Worm (Caenorhabditis elegans) whole organism, L4 larva: ENCODE data around the gene txt-14.

ENCODE experiments used
- T20F7.1 ChIP-seq: fragments of 200-800 bp; sonication (Bioruptor generic); optimal IDR thresholded peaks from 2 replicates; lab custom pipeline; 2018; ENCODE audit warnings: mild to moderate bottlenecking, missing genetic modification characterization, missing compliant biosample characterization
- T26A8.4 ChIP-seq: fragments of 200-800 bp; sonication (Bioruptor generic); IDR thresholded peaks from 2 replicates; pipeline ENCODE4 v1.3.6; 2022; ENCODE audit warnings: missing genetic modification characterization, missing compliant biosample characterization
- Y48G9A.11 ChIP-seq: fragments of 200-800 bp; sonication (Bioruptor generic); IDR thresholded peaks from 2 replicates; pipeline ENCODE4 v1.3.6; 2022; ENCODE audit warnings: missing genetic modification reagents, missing genetic modification characterization, missing compliant biosample characterization
- Y5F2A.4 ChIP-seq: fragments of 200-800 bp; sonication (Bioruptor generic); optimal IDR thresholded peaks from 2 replicates; lab custom pipeline; 2018; ENCODE audit warnings: mild to moderate bottlenecking, missing genetic modification characterization, missing compliant biosample characterization
- ZK337.2 ChIP-seq: fragments of 200-800 bp; sonication (Bioruptor generic); IDR thresholded peaks from 2 replicates; pipeline ENCODE4 v1.3.6; 2022; ENCODE audit warnings: missing genetic modification reagents, missing genetic modification characterization, missing compliant biosample characterization
- aha-1 ChIP-seq: fragments of 150-350 bp; peaks from one replicate; lab custom pipeline; 2014; ENCODE audit warnings: missing biosample characterization, missing genetic modification characterization
- aly-2 ChIP-seq: sonication (generic microtip); optimal IDR thresholded peaks from 2 replicates; lab custom pipeline; 2018; ENCODE audit warnings: missing biosample characterization, missing genetic modification characterization
- arid-1 ChIP-seq: fragments of 200-800 bp; sonication (Bioruptor generic); conservative IDR thresholded peaks from 2 replicates; pipeline ENCODE4 v1.3.6; 2022; ENCODE audit warnings: missing genetic modification reagents, missing genetic modification characterization, missing compliant biosample characterization
- ceh-20 ChIP-seq: fragments of 200-800 bp; sonication (Bioruptor generic); IDR thresholded peaks from 2 replicates; pipeline ENCODE4 v1.3.6; 2022; ENCODE audit warnings: missing genetic modification reagents, missing genetic modification characterization, missing compliant biosample characterization
- ceh-28 ChIP-seq: fragments of 150-350 bp; optimal IDR thresholded peaks from 2 replicates; lab custom pipeline; 2014; ENCODE audit warnings: missing biosample characterization, missing genetic modification reagents, missing genetic modification characterization
- daf-12 ChIP-seq: fragments of 150-350 bp; optimal IDR thresholded peaks from 2 replicates; lab custom pipeline; 2014; ENCODE audit warnings: missing biosample characterization, missing genetic modification reagents, missing genetic modification characterization
- dmd-6 ChIP-seq: fragments of 200-800 bp; sonication (Bioruptor generic); IDR thresholded peaks from 2 replicates; pipeline ENCODE4 v1.3.6; 2022; ENCODE audit warnings: missing genetic modification reagents, missing genetic modification characterization, missing compliant biosample characterization
- dmd-8 ChIP-seq: fragments of 200-800 bp; sonication (Bioruptor generic); IDR thresholded peaks from 2 replicates; pipeline ENCODE4 v1.3.6; 2022; ENCODE audit warnings: missing genetic modification characterization, missing compliant biosample characterization
- dpl-1 ChIP-seq: fragments of 150-350 bp; optimal IDR thresholded peaks from 2 replicates; lab custom pipeline; 2014; ENCODE audit warnings: missing biosample characterization, missing genetic modification reagents, missing genetic modification characterization
- egl-27 ChIP-seq: sonication (generic microtip); optimal IDR thresholded peaks from 3 replicates; lab custom pipeline; 2017; ENCODE audit warnings: missing biosample characterization, missing genetic modification reagents, missing genetic modification characterization
- egl-43 ChIP-seq: fragments of 200-800 bp; sonication (Bioruptor generic); IDR thresholded peaks from 2 replicates; pipeline ENCODE4 v1.3.6; 2022; ENCODE audit warnings: missing genetic modification reagents, missing genetic modification characterization, missing compliant biosample characterization
- fkh-10 ChIP-seq: fragments of 150-350 bp; optimal IDR thresholded peaks from 2 replicates; lab custom pipeline; 2014; ENCODE audit warnings: missing biosample characterization, missing genetic modification reagents, missing genetic modification characterization
- fos-1 ChIP-seq: fragments of 150-350 bp; optimal IDR thresholded peaks from 2 replicates; lab custom pipeline; 2014; ENCODE audit warnings: missing biosample characterization, missing genetic modification characterization
- hif-1 ChIP-seq, 2 experiments: sonication (generic microtip); optimal IDR thresholded peaks; 2 replicates each; lab custom pipeline; 2016 to 2017; ENCODE audit warnings: missing compliant biosample characterization in 2 of 2, missing genetic modification characterization in 2 of 2, missing genetic modification reagents in 2 of 2, missing genotype in 2 of 2, mild to moderate bottlenecking in 1 of 2
- hlh-11 ChIP-seq: fragments of 200-800 bp; sonication (Bioruptor generic); optimal IDR thresholded peaks from 2 replicates; lab custom pipeline; 2018; ENCODE audit warnings: mild to moderate bottlenecking, missing genetic modification characterization, missing compliant biosample characterization
- hmg-1.1 ChIP-seq: fragments of 200-800 bp; sonication (Bioruptor generic); IDR thresholded peaks from 2 replicates; pipeline ENCODE4 v1.3.6; 2022; ENCODE audit warnings: missing genetic modification reagents, missing genetic modification characterization, missing compliant biosample characterization
- jun-1 ChIP-seq: fragments of 150-350 bp; optimal IDR thresholded peaks from 2 replicates; lab custom pipeline; 2014; ENCODE audit warnings: missing biosample characterization, missing genetic modification reagents, missing genetic modification characterization
- lim-7 ChIP-seq: fragments of 200-800 bp; sonication (Bioruptor generic); IDR thresholded peaks from 2 replicates; pipeline ENCODE4 v1.3.6; 2022; ENCODE audit warnings: missing genetic modification characterization, missing compliant biosample characterization
- lin-13 ChIP-seq: fragments of 150-350 bp; optimal IDR thresholded peaks from 2 replicates; lab custom pipeline; 2014; ENCODE audit warnings: missing biosample characterization, missing genetic modification reagents, missing genetic modification characterization
- lin-29 ChIP-seq: fragments of 200-800 bp; sonication (Bioruptor generic); IDR thresholded peaks from 2 replicates; pipeline ENCODE4 v1.3.6; 2022; ENCODE audit warnings: missing genetic modification reagents, missing genetic modification characterization, missing compliant biosample characterization
- lin-38 ChIP-seq: fragments of 200-800 bp; sonication (Bioruptor generic); IDR thresholded peaks from 2 replicates; pipeline ENCODE4 v1.3.6; 2022; ENCODE audit warnings: missing genetic modification reagents, missing genetic modification characterization, missing compliant biosample characterization
- lsy-2 ChIP-seq, 2 experiments: fragments of 150-350 bp in 1 of 2; sonication (generic microtip) in 1 of 2; optimal IDR thresholded peaks; 2 replicates each; lab custom pipeline; 2014 to 2017; ENCODE audit warnings: missing biosample characterization in 2 of 2, missing genetic modification characterization in 2 of 2
- mdl-1 ChIP-seq, 2 experiments: fragments of 150-350 bp in 1 of 2; sonication (generic microtip) in 1 of 2; optimal IDR thresholded peaks; 2 replicates each; lab custom pipeline; 2014 to 2017; ENCODE audit warnings: missing biosample characterization in 2 of 2, missing genetic modification characterization in 2 of 2
- mdt-29 ChIP-seq: fragments of 200-800 bp; sonication (Bioruptor generic); IDR thresholded peaks from 2 replicates; pipeline ENCODE4 v1.3.6; 2022; ENCODE audit warnings: missing genetic modification reagents, missing genetic modification characterization, missing compliant biosample characterization
- mep-1 ChIP-seq: fragments of 150-350 bp; sonication (generic microtip); optimal IDR thresholded peaks from 3 replicates; lab custom pipeline; 2014; ENCODE audit warnings: missing biosample characterization, missing genetic modification characterization
- mxl-3 ChIP-seq: fragments of 200-800 bp; sonication (Bioruptor generic); optimal IDR thresholded peaks from 2 replicates; lab custom pipeline; 2018; ENCODE audit warnings: mild to moderate bottlenecking, missing genetic modification characterization, missing compliant biosample characterization
- nhr-102 ChIP-seq: sonication (generic microtip); optimal IDR thresholded peaks from 2 replicates; lab custom pipeline; 2016; ENCODE audit warnings: mild to moderate bottlenecking, missing genetic modification characterization, moderate library complexity, missing compliant biosample characterization
- nhr-111 ChIP-seq: fragments of 200-800 bp; sonication (Bioruptor generic); optimal IDR thresholded peaks from 2 replicates; lab custom pipeline; 2018; ENCODE audit warnings: mild to moderate bottlenecking, missing genetic modification characterization, missing compliant biosample characterization
- nhr-25 ChIP-seq: sonication (generic microtip); optimal IDR thresholded peaks from 2 replicates; lab custom pipeline; 2017; ENCODE audit warnings: missing genetic modification characterization, mild to moderate bottlenecking, missing compliant biosample characterization, antibody characterized with exemption, moderate library complexity, borderline replicate concordance; ENCODE audit not compliant: insufficient read depth
- nhr-28 ChIP-seq: fragments of 150-350 bp; optimal IDR thresholded peaks from 2 replicates; lab custom pipeline; 2014; ENCODE audit warnings: missing biosample characterization, missing genetic modification characterization
- nhr-48 ChIP-seq: sonication (generic microtip); optimal IDR thresholded peaks from 2 replicates; lab custom pipeline; 2016; ENCODE audit warnings: mild to moderate bottlenecking, missing genetic modification characterization, missing compliant biosample characterization
- pha-4 ChIP-seq, 2 experiments: fragments of 150-350 bp in 1 of 2; fragments of 200-800 bp in 1 of 2; sonication (Bioruptor generic) in 1 of 2; IDR thresholded peaks in 1 of 2; optimal IDR thresholded peaks in 1 of 2; 2 replicates each; pipeline versions ENCODE4 v1.3.6 to Lab custom; 2014 to 2022; ENCODE audit warnings: missing genetic modification characterization in 2 of 2, missing genetic modification reagents in 2 of 2, missing biosample characterization in 1 of 2, missing compliant biosample characterization in 1 of 2
- rbr-2 ChIP-seq: sonication (generic microtip); optimal IDR thresholded peaks from 2 replicates; lab custom pipeline; 2016; ENCODE audit warnings: missing genotype, missing genetic modification characterization, missing compliant biosample characterization
- sdz-12 ChIP-seq: fragments of 200-800 bp; sonication (Bioruptor generic); optimal IDR thresholded peaks from 2 replicates; lab custom pipeline; 2018; ENCODE audit warnings: mild to moderate bottlenecking, missing genetic modification characterization, missing compliant biosample characterization
- snpc-4 ChIP-seq: fragments of 150-350 bp; optimal IDR thresholded peaks from 2 replicates; lab custom pipeline; 2014; ENCODE audit warnings: missing biosample characterization, missing genetic modification characterization
- spr-1 ChIP-seq: sonication (generic microtip); optimal IDR thresholded peaks from 2 replicates; lab custom pipeline; 2016; ENCODE audit warnings: mild to moderate bottlenecking, missing genetic modification characterization, missing compliant biosample characterization
- tag-97 ChIP-seq: fragments of 200-800 bp; sonication (Bioruptor generic); IDR thresholded peaks from 2 replicates; pipeline ENCODE4 v1.3.6; 2022; ENCODE audit warnings: missing genetic modification characterization, missing compliant biosample characterization
- tra-1 ChIP-seq: fragments of 200-800 bp; sonication (Bioruptor generic); IDR thresholded peaks from 2 replicates; pipeline ENCODE4 v1.3.6; 2022; ENCODE audit warnings: missing genetic modification reagents, missing genetic modification characterization, missing compliant biosample characterization
- unc-62 ChIP-seq, 3 experiments: fragments of 150-350 bp in 1 of 3; sonication (generic microtip); optimal IDR thresholded peaks in 2 of 3; peaks in 1 of 3; 1 replicate in 1 of 3; 2 replicates in 2 of 3; lab custom pipeline; 2014 to 2017; ENCODE audit warnings: missing biosample characterization in 3 of 3, missing genetic modification characterization in 3 of 3, missing genetic modification reagents in 3 of 3, missing genotype in 1 of 3
- zfp-3 ChIP-seq: fragments of 200-800 bp; sonication (Bioruptor generic); conservative IDR thresholded peaks from 2 replicates; pipeline ENCODE4 v1.3.6; 2022; ENCODE audit warnings: missing genetic modification reagents, missing genetic modification characterization, missing compliant biosample characterization
- zip-11 ChIP-seq: fragments of 200-800 bp; sonication (Bioruptor generic); IDR thresholded peaks from 2 replicates; pipeline ENCODE4 v1.3.6; 2022; ENCODE audit warnings: missing genetic modification characterization, missing compliant biosample characterization
- zip-2 ChIP-seq: fragments of 150-350 bp; optimal IDR thresholded peaks from 2 replicates; lab custom pipeline; 2014; ENCODE audit warnings: missing biosample characterization, missing genetic modification characterization

The txt-14 gene

ce11 chrV:18613164-18613563 is 30.7 kb downstream of the txt-14 start:
- TF ChIP-seq unc-62 (GFP tag; optimal IDR thresholded peaks at IDR 0.05 in 1 of 2; lab: Kevin White, UChicago) = peak in 1 of 2 experiments; percentile 27
- TF ChIP-seq unc-62 (tag; optimal IDR thresholded peaks at IDR 0.05; lab: Kevin White, UChicago) = no peak
- TF ChIP-seq T20F7.1 (GFP tag; lab: Kevin White, UChicago) = no peak
- TF ChIP-seq Y5F2A.4 (GFP tag; lab: Kevin White, UChicago) = no peak

- TF ChIP-seq zip-2 (tag; lab: Kevin White, UChicago) (no peak), lin-13 (GFP tag; lab: Kevin White, UChicago) (peak; percentile 23), Y5F2A.4 (GFP tag; lab: Kevin White, UChicago) (no peak), sdz-12 (no peak), nhr-102 (tag; lab: Kevin White, UChicago) (peak; percentile 15), tag-97 (GFP tag; lab: Robert Waterston, UW) (no peak), hmg-1.1 (GFP tag; lab: Robert Waterston, UW) (peak; percentile 68; the same call in 1 of the 2 replicates), fkh-10 (GFP tag; lab: Kevin White, UChicago) (no peak), mdt-29 (GFP tag; lab: Robert Waterston, UW) (no peak), hif-1 (tag; optimal IDR thresholded peaks at IDR 0.05; lab: Kevin White, UChicago) (peak in 1 of 2 experiments; percentile 53), ceh-20 (GFP tag; lab: Robert Waterston, UW) (peak; percentile 53; the same call in 1 of the 2 replicates), lim-7 (GFP tag; lab: Robert Waterston, UW) (no peak), arid-1 (no peak), Y48G9A.11 (GFP tag; lab: Robert Waterston, UW) (no peak), T26A8.4 (GFP tag; lab: Robert Waterston, UW) (peak; percentile 52; the same call in 1 of the 2 replicates), jun-1 (tag; lab: Kevin White, UChicago) (peak; percentile 10), pha-4 (GFP tag; IDR thresholded peaks at IDR 0.05; lab: Robert Waterston, UW) (peak; percentile 60), pha-4 (tag; optimal IDR thresholded peaks at IDR 0.05; lab: Kevin White, UChicago) (no peak), lsy-2 (tag; optimal IDR thresholded peaks at IDR 0.05; lab: Kevin White, UChicago) (peak in 1 of 2 experiments; percentile 60), hlh-11 (tag; lab: Kevin White, UChicago) (peak; percentile 93), unc-62 (GFP tag; optimal IDR thresholded peaks at IDR 0.05 in 1 of 2; lab: Kevin White, UChicago) (peak in 1 of 2 experiments; percentile 99), unc-62 (tag; optimal IDR thresholded peaks at IDR 0.05; lab: Kevin White, UChicago) (no peak), aly-2 (no peak), mep-1 (tag; lab: Kevin White, UChicago) (peak; percentile 72), mxl-3 (GFP tag; lab: Kevin White, UChicago) (peak; percentile 79), lin-29 (GFP tag; lab: Robert Waterston, UW) (no peak), nhr-28 (tag; lab: Kevin White, UChicago) (peak; percentile 84), rbr-2 (peak; percentile 40), ceh-28 (tag; lab: Kevin White, UChicago) (peak; percentile 20), zip-11 (GFP tag; lab: Robert Waterston, UW) (no peak), dmd-6 (GFP tag; lab: Robert Waterston, UW) (peak; percentile 75), ZK337.2 (GFP tag; lab: Robert Waterston, UW) (no peak), egl-27 (tag; lab: Kevin White, UChicago) (no peak), zfp-3 (no peak), dpl-1 (GFP tag; lab: Kevin White, UChicago) (peak; percentile 23), spr-1 (tag; lab: Kevin White, UChicago) (no peak), nhr-111 (GFP tag; lab: Kevin White, UChicago) (no peak), snpc-4 (tag; lab: Kevin White, UChicago) (no peak), nhr-48 (peak; percentile 46), dmd-8 (GFP tag; lab: Robert Waterston, UW) (no peak), tra-1 (GFP tag; lab: Robert Waterston, UW) (no peak), daf-12 (tag; lab: Kevin White, UChicago) (no peak), fos-1 (no peak), mdl-1 (tag; optimal IDR thresholded peaks at IDR 0.05; lab: Kevin White, UChicago) (peak; percentile 59 to 82), aha-1 (tag; lab: Kevin White, UChicago) (no peak), nhr-25 (peak; percentile 12), lin-38 (GFP tag; lab: Robert Waterston, UW) (peak; percentile 16; the same call in 1 of the 2 replicates), egl-43 (no peak)
Measured at ce11 chrV:18614498-18614897, 32.0 kb downstream of the txt-14 start.
